Worm (Caenorhabditis elegans): Measurements from ENCODE around the gene pipp-4P.

DNA sequence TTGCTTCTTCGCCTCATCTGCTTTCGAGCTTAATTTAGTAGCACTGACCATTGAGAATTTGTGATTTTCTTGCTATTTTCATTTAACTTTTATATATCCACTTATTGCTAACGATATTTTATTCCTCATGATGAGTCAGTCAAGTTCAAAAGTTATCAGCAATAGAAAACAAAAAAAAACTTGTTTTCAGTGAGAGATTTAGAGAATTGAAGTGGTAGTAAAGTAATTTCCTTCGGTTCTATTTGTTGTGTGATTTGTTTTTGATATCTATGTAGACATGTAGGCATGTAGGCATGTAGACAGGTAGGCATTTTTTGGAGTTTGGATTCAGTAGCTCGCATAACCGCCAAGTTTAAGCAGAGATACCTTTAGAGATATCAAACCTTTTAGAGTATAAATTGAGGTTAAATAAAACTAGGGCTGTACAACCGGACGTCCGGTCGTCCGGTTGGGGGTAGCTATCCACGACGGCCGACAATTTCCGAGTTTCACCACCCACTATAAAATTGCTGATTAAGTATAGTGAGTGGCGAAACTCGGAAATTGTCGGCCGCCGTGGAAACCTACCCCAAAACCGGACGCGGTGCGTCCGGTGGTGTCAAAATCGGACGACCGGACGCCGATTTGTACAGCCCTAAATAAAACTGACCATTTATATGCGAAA, 21.9 kb downstream of the pipp-4P start, which contains the start of gene Y71H2AR.2:
- TF ChIP-seq xbp-1 (tag; optimal IDR thresholded peaks at IDR 0.05) (no peak), mep-1 (tag; optimal IDR thresholded peaks at IDR 0.05) (no peak), nhr-77 (tag; optimal IDR thresholded peaks at IDR 0.05) (no peak), fos-1 (tag; optimal IDR thresholded peaks at IDR 0.05) (no peak), nhr-11 (tag; optimal IDR thresholded peaks at IDR 0.05) (no peak), unc-62 (GFP tag; optimal IDR thresholded peaks at IDR 0.05) (no peak), vab-15 (tag; optimal IDR thresholded peaks at IDR 0.05) (no peak), lin-39 (tag; optimal IDR thresholded peaks at IDR 0.05) (no peak), aly-2 (tag; optimal IDR thresholded peaks at IDR 0.05) (no peak), lin-15B (tag; optimal IDR thresholded peaks at IDR 0.05) (no peak), snu-23 (GFP tag; optimal IDR thresholded peaks at IDR 0.05) (no peak)

Measured in whole organism, L1 larva.